Fruit fly (Drosophila melanogaster): ENCODE measurements around the gene Mur29B.

- TF ChIP-seq CG12299 (tag; optimal IDR thresholded peaks at IDR 0.05) (no peak), CG10979 (tag; optimal IDR thresholded peaks at IDR 0.05) (no peak), CG11247 (GFP tag; IDR thresholded peaks at IDR 0.05) (no peak), zfh2 (GFP tag; optimal IDR thresholded peaks at IDR 0.05) (no peak), zen (tag; optimal IDR thresholded peaks at IDR 0.05) (no peak)
Observed at dm6 chr2L:8394840-8395239, 42.9 kb downstream of the Mur29B start, which contains the start of gene Peritrophin-15b.
